Fruit fly (Drosophila melanogaster) whole organism, embryonic: ENCODE measurements around the gene CG31816.

Source experiments
- Abd-B ChIP-seq: fragments of 200-800 bp; sonication (Bioruptor generic); optimal IDR thresholded peaks from 2 replicates; lab custom pipeline; 2018; ENCODE audit warnings: missing biosample characterization, mild to moderate bottlenecking, missing genetic modification characterization, moderate library complexity
- Atf3 ChIP-seq: fragments of 200-800 bp; sonication (Bioruptor generic); optimal IDR thresholded peaks from 3 replicates; lab custom pipeline; 2016; ENCODE audit warnings: missing biosample characterization, missing genetic modification characterization
- Bdp1 ChIP-seq: fragments of 200-800 bp; sonication (Bioruptor generic); optimal IDR thresholded peaks from 3 replicates; lab custom pipeline; 2016; ENCODE audit warnings: missing biosample characterization, missing genetic modification characterization
- CG10321 ChIP-seq: fragments of 200-800 bp; sonication (Bioruptor generic); IDR thresholded peaks from 2 replicates; pipeline ENCODE4 v1.3.6; 2022; ENCODE audit warnings: missing biosample characterization, missing genetic modification characterization
- CG10462 ChIP-seq: fragments of 200-800 bp; sonication (Bioruptor generic); optimal IDR thresholded peaks from 2 replicates; lab custom pipeline; 2016; ENCODE audit warnings: missing biosample characterization, missing genetic modification characterization
- CG12104 ChIP-seq: fragments of 200-800 bp; sonication (Bioruptor generic); optimal IDR thresholded peaks from 3 replicates; lab custom pipeline; 2016; ENCODE audit warnings: missing biosample characterization, missing genetic modification characterization
- CG13624 ChIP-seq: fragments of 200-800 bp; sonication (Bioruptor generic); optimal IDR thresholded peaks from 2 replicates; lab custom pipeline; 2016; ENCODE audit warnings: missing biosample characterization, missing genetic modification characterization
- CG17612 ChIP-seq: fragments of 200-800 bp; sonication (Bioruptor generic); IDR thresholded peaks from 2 replicates; pipeline ENCODE4 v1.3.6; 2022; ENCODE audit warnings: missing biosample characterization, missing genetic modification characterization
- CG18599 ChIP-seq: fragments of 200-800 bp; sonication (Bioruptor generic); optimal IDR thresholded peaks from 3 replicates; lab custom pipeline; 2017; ENCODE audit warnings: missing biosample characterization, missing genetic modification characterization, mild to moderate bottlenecking, moderate library complexity, missing genetic modification reagents
- CG2116 ChIP-seq: fragments of 200-800 bp; sonication (Bioruptor generic); optimal IDR thresholded peaks from 3 replicates; lab custom pipeline; 2018; ENCODE audit warnings: missing biosample characterization, mild to moderate bottlenecking, missing genetic modification characterization
- CG3065 ChIP-seq: fragments of 200-800 bp; sonication (Bioruptor generic); optimal IDR thresholded peaks from 2 replicates; lab custom pipeline; 2016; ENCODE audit warnings: missing biosample characterization, missing genetic modification characterization
- CG31224 ChIP-seq: fragments of 200-800 bp; sonication (Bioruptor generic); IDR thresholded peaks from 2 replicates; pipeline ENCODE4 v1.3.6; 2022; ENCODE audit warnings: missing biosample characterization, missing genetic modification characterization
- CG4424 ChIP-seq: fragments of 200-800 bp; sonication (Bioruptor generic); optimal IDR thresholded peaks from 3 replicates; lab custom pipeline; 2016; ENCODE audit warnings: missing biosample characterization, missing genetic modification characterization
- CG5245 ChIP-seq: fragments of 200-800 bp; sonication (Bioruptor generic); optimal IDR thresholded peaks from 3 replicates; lab custom pipeline; 2016; ENCODE audit warnings: missing biosample characterization, missing genetic modification characterization
- CG6791 ChIP-seq: fragments of 200-800 bp; sonication (Bioruptor generic); IDR thresholded peaks from 3 replicates; pipeline ENCODE4 v1.3.6; 2022; ENCODE audit warnings: missing biosample characterization, missing genetic modification characterization; ENCODE audit not compliant: partially characterized antibody
- CkIIα-i1 ChIP-seq: fragments of 200-800 bp; sonication (Bioruptor generic); IDR thresholded peaks from 2 replicates; pipeline ENCODE4 v1.3.6; 2022; ENCODE audit warnings: missing biosample characterization, missing genetic modification characterization
- D ChIP-seq, 2 experiments: fragments of 200-800 bp in 1 of 2; fragments of >200 bp in 1 of 2; sonication (Bioruptor generic) in 1 of 2; optimal IDR thresholded peaks; 2 replicates in 1 of 2; 3 replicates in 1 of 2; lab custom pipeline; 2017; ENCODE audit warnings: mild to moderate bottlenecking in 1 of 2, missing biosample characterization in 1 of 2, missing genetic modification characterization in 1 of 2, missing genetic modification reagents in 1 of 2
- D19A ChIP-seq: fragments of 200-800 bp; optimal IDR thresholded peaks from 3 replicates; lab custom pipeline; 2019; ENCODE audit warnings: missing biosample characterization, mild to moderate bottlenecking, missing genetic modification characterization, moderate library complexity
- Hand ChIP-seq: fragments of 200-800 bp; sonication (Bioruptor generic); optimal IDR thresholded peaks from 2 replicates; lab custom pipeline; 2017; ENCODE audit warnings: mild to moderate bottlenecking, missing biosample characterization, missing genetic modification reagents, missing genetic modification characterization
- HmgD ChIP-seq: fragments of 200-800 bp; sonication (Bioruptor generic); optimal IDR thresholded peaks from 3 replicates; lab custom pipeline; 2016; ENCODE audit warnings: missing biosample characterization, missing genetic modification characterization
- Hr39 ChIP-seq: fragments of >200 bp; optimal IDR thresholded peaks from 2 replicates; lab custom pipeline; 2017
- Hr51 ChIP-seq, 2 experiments: fragments of 200-800 bp; sonication (Bioruptor generic); optimal IDR thresholded peaks; 2 replicates in 1 of 2; 3 replicates in 1 of 2; lab custom pipeline; 2016 to 2018; ENCODE audit warnings: missing biosample characterization in 2 of 2, missing genetic modification characterization in 2 of 2, mild to moderate bottlenecking in 1 of 2, moderate library complexity in 1 of 2
- Myb ChIP-seq: fragments of 200-800 bp; sonication (Bioruptor generic); optimal IDR thresholded peaks from 2 replicates; lab custom pipeline; 2016; ENCODE audit warnings: missing biosample characterization, missing genetic modification characterization
- NFAT ChIP-seq: fragments of 200-800 bp; sonication (Bioruptor generic); IDR thresholded peaks from 2 replicates; pipeline ENCODE4 v1.3.6; 2022; ENCODE audit warnings: missing biosample characterization, missing genetic modification characterization
- NfI ChIP-seq: fragments of 200-800 bp; sonication (Bioruptor generic); optimal IDR thresholded peaks from 3 replicates; lab custom pipeline; 2018; ENCODE audit warnings: missing biosample characterization, mild to moderate bottlenecking, missing genetic modification characterization, moderate library complexity
- Oli ChIP-seq: fragments of 200-800 bp; sonication (Bioruptor generic); optimal IDR thresholded peaks from 2 replicates; lab custom pipeline; 2018; ENCODE audit warnings: missing biosample characterization, mild to moderate bottlenecking, missing genetic modification characterization, moderate library complexity
- Ptx1 ChIP-seq: fragments of 200-800 bp; sonication (Bioruptor generic); IDR thresholded peaks from 2 replicates; pipeline ENCODE4 v1.3.6; 2022; ENCODE audit warnings: missing biosample characterization, missing genetic modification characterization
- Rx ChIP-seq: fragments of 200-800 bp; sonication (Bioruptor generic); IDR thresholded peaks from 2 replicates; pipeline ENCODE4 v1.3.6; 2022; ENCODE audit warnings: missing biosample characterization, missing genetic modification characterization
- TFAM ChIP-seq: fragments of 200-800 bp; sonication (Bioruptor generic); optimal IDR thresholded peaks from 2 replicates; lab custom pipeline; 2017; ENCODE audit warnings: missing biosample characterization, missing genetic modification characterization, inconsistent platforms
- chn ChIP-seq: fragments of 200-800 bp; sonication (Bioruptor generic); optimal IDR thresholded peaks from 2 replicates; lab custom pipeline; 2016; ENCODE audit warnings: missing biosample characterization, missing genetic modification characterization
- corto ChIP-seq: fragments of 200-800 bp; sonication (Bioruptor generic); optimal IDR thresholded peaks from 2 replicates; lab custom pipeline; 2016; ENCODE audit warnings: missing biosample characterization, mild to moderate bottlenecking, missing genetic modification characterization, moderate library complexity
- dati ChIP-seq: fragments of 200-800 bp; sonication (Bioruptor generic); IDR thresholded peaks from 2 replicates; pipeline ENCODE4 v1.3.6; 2022; ENCODE audit warnings: missing biosample characterization, missing genetic modification characterization
- dm ChIP-seq: fragments of 200-800 bp; sonication (Bioruptor generic); optimal IDR thresholded peaks from 3 replicates; lab custom pipeline; 2016; ENCODE audit warnings: missing biosample characterization, missing genetic modification characterization
- ewg ChIP-seq: fragments of 200-800 bp; sonication (Bioruptor generic); optimal IDR thresholded peaks from 3 replicates; lab custom pipeline; 2017; ENCODE audit warnings: mild to moderate bottlenecking, missing biosample characterization, missing genetic modification reagents, missing genetic modification characterization
- fd102C ChIP-seq: fragments of 200-800 bp; sonication (Bioruptor generic); optimal IDR thresholded peaks from 2 replicates; lab custom pipeline; 2018; ENCODE audit warnings: missing biosample characterization, mild to moderate bottlenecking, missing genetic modification characterization, moderate library complexity
- gfzf ChIP-seq: fragments of 200-800 bp; sonication (Bioruptor generic); optimal IDR thresholded peaks from 2 replicates; lab custom pipeline; 2016; ENCODE audit warnings: missing biosample characterization, mild to moderate bottlenecking, missing genetic modification characterization, moderate library complexity
- kah ChIP-seq: fragments of 200-800 bp; sonication (Bioruptor generic); optimal IDR thresholded peaks from 2 replicates; lab custom pipeline; 2018; ENCODE audit warnings: missing biosample characterization, mild to moderate bottlenecking, missing genetic modification characterization
- kni ChIP-seq: fragments of 200-800 bp; sonication (Bioruptor generic); optimal IDR thresholded peaks from 3 replicates; lab custom pipeline; 2017; ENCODE audit warnings: mild to moderate bottlenecking, missing biosample characterization, missing genetic modification reagents, missing genetic modification characterization
- lilli ChIP-seq: fragments of 200-800 bp; sonication (Bioruptor generic); optimal IDR thresholded peaks from 3 replicates; lab custom pipeline; 2016; ENCODE audit warnings: missing biosample characterization, missing genetic modification characterization
- lola ChIP-seq, 3 experiments: fragments of >200 bp in 2 of 3; fragments of 200-800 bp in 1 of 3; sonication (Bioruptor generic) in 1 of 3; optimal IDR thresholded peaks; 2 replicates each; lab custom pipeline; 2017 to 2019; ENCODE audit warnings: missing biosample characterization in 3 of 3, missing genetic modification characterization in 3 of 3, mild to moderate bottlenecking in 1 of 3, moderate library complexity in 1 of 3
- mld ChIP-seq: fragments of 200-800 bp; sonication (Bioruptor generic); IDR thresholded peaks from 3 replicates; pipeline ENCODE4 v1.3.6; 2022; ENCODE audit warnings: missing biosample characterization, missing genetic modification characterization; ENCODE audit not compliant: partially characterized antibody
- nerfin-1 ChIP-seq: fragments of 200-800 bp; sonication (Bioruptor generic); optimal IDR thresholded peaks from 3 replicates; lab custom pipeline; 2019; ENCODE audit warnings: missing biosample characterization, mild to moderate bottlenecking, missing genetic modification characterization, moderate library complexity
- nerfin-2 ChIP-seq: fragments of 200-800 bp; sonication (Bioruptor generic); IDR thresholded peaks from 2 replicates; pipeline ENCODE4 v1.3.6; 2022; ENCODE audit warnings: missing biosample characterization, missing genetic modification characterization; ENCODE audit not compliant: partially characterized antibody
- sens ChIP-seq: fragments of 200-800 bp; sonication (Bioruptor generic); peaks from one replicate; lab custom pipeline; 2016; ENCODE audit warnings: missing biosample characterization, missing genetic modification characterization
- sisA ChIP-seq: fragments of 200-800 bp; sonication (Bioruptor generic); IDR thresholded peaks from 2 replicates; pipeline ENCODE4 v1.3.6; 2022; ENCODE audit warnings: missing biosample characterization, missing genetic modification characterization
- so ChIP-seq: fragments of 200-800 bp; sonication (Bioruptor generic); IDR thresholded peaks from 3 replicates; pipeline ENCODE4 v1.3.6; 2022; ENCODE audit warnings: missing biosample characterization, missing genetic modification characterization
- ssp ChIP-seq: fragments of 200-800 bp; sonication (Bioruptor generic); IDR thresholded peaks from 2 replicates; pipeline ENCODE4 v1.3.6; 2022; ENCODE audit warnings: missing biosample characterization, missing genetic modification characterization
- tgo ChIP-seq: fragments of 200-800 bp; sonication (Bioruptor generic); IDR thresholded peaks from 3 replicates; pipeline ENCODE4 v1.3.6; 2022; ENCODE audit warnings: missing biosample characterization, missing genetic modification characterization
- toy ChIP-seq: fragments of 200-800 bp; sonication (Bioruptor generic); IDR thresholded peaks from 2 replicates; pipeline ENCODE4 v1.3.6; 2022; ENCODE audit warnings: missing biosample characterization, missing genetic modification characterization
- usp ChIP-seq: fragments of >200 bp; optimal IDR thresholded peaks from 2 replicates; lab custom pipeline; 2017; ENCODE audit warnings: missing biosample characterization, missing genetic modification characterization

CG31816 gene

dm6 chr2L:16526015-16526518 lies 16.3 kb upstream of the CG31816 start (continued):
- TF ChIP-seq fd102C (GFP tag; lab: Kevin White, UChicago) (no peak), Ptx1 (0 out of 2 replicates have a peak, but pooled peaks have one; percentile 21), D19A (tag; lab: Kevin White, UChicago) (peak; percentile 56), chn (no peak), so (GFP tag; lab: Robert Waterston, UW) (peak; percentile 61; the same call in 1 of the 3 replicates), ewg (GFP tag; lab: Kevin White, UChicago) (peak; percentile 34), nerfin-1 (tag; lab: Kevin White, UChicago) (no peak), dm (GFP tag; lab: Kevin White, UChicago) (peak; percentile 41), toy (GFP tag; lab: Robert Waterston, UW) (no peak), nerfin-2 (GFP tag; lab: Robert Waterston, UW) (no peak), HmgD (GFP tag; lab: Kevin White, UChicago) (no peak), Atf3 (no peak), Myb (GFP tag; lab: Kevin White, UChicago) (no peak), Bdp1 (GFP tag; lab: Kevin White, UChicago) (no peak), CG2116 (peak; percentile 10), Hr51 (GFP tag; optimal IDR thresholded peaks at IDR 0.05; lab: Kevin White, UChicago) (peak in 1 of 2 experiments; percentile 2), CG12104 (GFP tag; lab: Kevin White, UChicago) (no peak), NFAT (GFP tag; lab: Robert Waterston, UW) (peak; percentile 53; the same call in 1 of the 2 replicates), CG18599 (peak; percentile 32), CG31224 (GFP tag; lab: Robert Waterston, UW) (0 out of 2 replicates have a peak, but pooled peaks have one; percentile 18), sens (GFP tag; lab: Kevin White, UChicago) (peak; percentile 16), sisA (GFP tag; lab: Robert Waterston, UW) (no peak), CG10321 (0 out of 2 replicates have a peak, but pooled peaks have one; percentile 34), Hand (GFP tag; lab: Kevin White, UChicago) (peak; percentile 58), corto (GFP tag; lab: Kevin White, UChicago) (no peak), CkIIα-i1 (0 out of 2 replicates have a peak, but pooled peaks have one; percentile 18), Abd-B (GFP tag; lab: Kevin White, UChicago) (peak; percentile 64), CG10462 (GFP tag; lab: Kevin White, UChicago) (no peak), CG5245 (GFP tag; lab: Kevin White, UChicago) (no peak), lola (GFP tag; optimal IDR thresholded peaks at IDR 0.05; lab: Kevin White, UChicago) (no peak), TFAM (no peak), kni (GFP tag; lab: Kevin White, UChicago) (peak; percentile 93), Rx (GFP tag; lab: Robert Waterston, UW) (no peak), D (optimal IDR thresholded peaks at IDR 0.05; lab: Kevin White, UChicago) (no peak), D (GFP tag; optimal IDR thresholded peaks at IDR 0.05; lab: Kevin White, UChicago) (no peak), lilli (GFP tag; lab: Kevin White, UChicago) (no peak), CG6791 (GFP tag; lab: Robert Waterston, UW) (peak; percentile 44; the same call in 1 of the 3 replicates), NfI (GFP tag; lab: Kevin White, UChicago) (peak; percentile 18), Hr39 (lab: Kevin White, UChicago) (no peak), CG13624 (GFP tag; lab: Kevin White, UChicago) (peak; percentile 88), kah (peak; percentile 43), Oli (no peak), ssp (GFP tag; lab: Robert Waterston, UW) (no peak), mld (GFP tag; lab: Robert Waterston, UW) (no peak), gfzf (GFP tag; lab: Kevin White, UChicago) (no peak), CG17612 (GFP tag; lab: Robert Waterston, UW) (no peak), dati (no peak), usp (no peak), tgo (GFP tag; lab: Robert Waterston, UW) (no peak), CG4424 (GFP tag; lab: Kevin White, UChicago) (no peak), CG3065 (no peak)
